Worm (Caenorhabditis elegans) whole organism, young adult: ENCODE data around the gene gmap-3.

Source experiments
- B0035.1 ChIP-seq: sonication (generic microtip); optimal IDR thresholded peaks from 2 replicates; lab custom pipeline; 2016; ENCODE audit warnings: missing genetic modification characterization, mild to moderate bottlenecking, missing compliant biosample characterization, missing genotype, missing genetic modification reagents
- B0261.1 ChIP-seq: sonication (generic microtip); optimal IDR thresholded peaks from 2 replicates; lab custom pipeline; 2016; ENCODE audit warnings: mild to moderate bottlenecking, missing genetic modification characterization, moderate library complexity, missing compliant biosample characterization
- C06A6.2 ChIP-seq: fragments of 200-800 bp; sonication (Bioruptor generic); conservative IDR thresholded peaks from 2 replicates; pipeline ENCODE4 v1.3.6; 2022; ENCODE audit warnings: missing genetic modification characterization, missing compliant biosample characterization
- F10E7.11 ChIP-seq: sonication (generic microtip); optimal IDR thresholded peaks from 2 replicates; lab custom pipeline; 2017; ENCODE audit warnings: mild to moderate bottlenecking, missing genetic modification characterization, moderate library complexity, missing compliant biosample characterization
- F22D6.2 ChIP-seq: sonication (generic microtip); optimal IDR thresholded peaks from 2 replicates; lab custom pipeline; 2016; ENCODE audit warnings: mild to moderate bottlenecking, missing genetic modification characterization, missing compliant biosample characterization
- F33H1.4 ChIP-seq: fragments of 200-800 bp; sonication (Bioruptor generic); IDR thresholded peaks from 2 replicates; pipeline ENCODE4 v1.3.6; 2022; ENCODE audit warnings: missing genetic modification reagents, missing genetic modification characterization, missing compliant biosample characterization
- F37B4.10 ChIP-seq: fragments of 200-800 bp; sonication (Bioruptor generic); IDR thresholded peaks from 2 replicates; pipeline ENCODE4 v1.3.6; 2022; ENCODE audit warnings: missing genetic modification characterization, missing compliant biosample characterization
- F49E8.2 ChIP-seq: sonication (generic microtip); optimal IDR thresholded peaks from 3 replicates; lab custom pipeline; 2017; ENCODE audit warnings: missing genetic modification characterization, mild to moderate bottlenecking, missing compliant biosample characterization, antibody characterized with exemption, moderate library complexity; ENCODE audit not compliant: insufficient read depth
- K11D2.4 ChIP-seq: fragments of 200-800 bp; sonication (Bioruptor generic); IDR thresholded peaks from 2 replicates; pipeline ENCODE4 v1.3.6; 2022; ENCODE audit warnings: missing genetic modification reagents, missing genetic modification characterization, missing compliant biosample characterization
- Y56A3A.18 ChIP-seq: fragments of 200-800 bp; sonication (Bioruptor generic); IDR thresholded peaks from 2 replicates; pipeline ENCODE4 v1.3.6; 2022; ENCODE audit warnings: missing genetic modification reagents, missing genetic modification characterization, missing compliant biosample characterization
- Y95B8A.8 ChIP-seq: fragments of 200-800 bp; sonication (Bioruptor generic); IDR thresholded peaks from 2 replicates; pipeline ENCODE4 v1.3.6; 2022; ENCODE audit warnings: missing genetic modification reagents, missing genetic modification characterization, missing compliant biosample characterization
- ZK185.1 ChIP-seq: sonication (generic microtip); optimal IDR thresholded peaks from 2 replicates; lab custom pipeline; 2016; ENCODE audit warnings: mild to moderate bottlenecking, missing genetic modification characterization, missing compliant biosample characterization; ENCODE audit not compliant: poor library complexity, severe bottlenecking
- atf-7 ChIP-seq: sonication (generic microtip); optimal IDR thresholded peaks from 2 replicates; lab custom pipeline; 2017; ENCODE audit warnings: mild to moderate bottlenecking, missing genetic modification characterization, missing compliant biosample characterization
- cebp-1 ChIP-seq, 2 experiments: fragments of 200-800 bp in 1 of 2; sonication (Bioruptor generic) in 1 of 2; sonication (generic microtip) in 1 of 2; IDR thresholded peaks in 1 of 2; optimal IDR thresholded peaks in 1 of 2; 2 replicates each; pipeline versions ENCODE4 v1.3.6 to Lab custom; 2017 to 2022; ENCODE audit warnings: missing compliant biosample characterization in 2 of 2, missing genetic modification characterization in 2 of 2, mild to moderate bottlenecking in 1 of 2, missing genetic modification reagents in 1 of 2, moderate library complexity in 1 of 2
- cebp-2 ChIP-seq: fragments of 200-800 bp; sonication (Bioruptor generic); IDR thresholded peaks from 2 replicates; pipeline ENCODE4 v1.3.6; 2022; ENCODE audit warnings: missing genetic modification characterization, missing compliant biosample characterization
- ceh-58 ChIP-seq: fragments of 200-800 bp; sonication (Bioruptor generic); IDR thresholded peaks from 2 replicates; pipeline ENCODE4 v1.3.6; 2022; ENCODE audit warnings: missing genetic modification characterization, missing compliant biosample characterization
- chd-7 ChIP-seq: sonication (generic microtip); optimal IDR thresholded peaks from 2 replicates; lab custom pipeline; 2016; ENCODE audit warnings: mild to moderate bottlenecking, missing genetic modification characterization, moderate library complexity, missing compliant biosample characterization
- egl-44 ChIP-seq: fragments of 200-800 bp; sonication (Bioruptor generic); IDR thresholded peaks from 2 replicates; pipeline ENCODE4 v1.3.6; 2022; ENCODE audit warnings: missing genetic modification reagents, missing genetic modification characterization, missing compliant biosample characterization
- egrh-3 ChIP-seq: fragments of 200-800 bp; sonication (Bioruptor generic); IDR thresholded peaks from 2 replicates; pipeline ENCODE4 v1.3.6; 2022; ENCODE audit warnings: missing genetic modification reagents, missing genetic modification characterization, missing compliant biosample characterization
- ekl-4 ChIP-seq: fragments of 200-800 bp; sonication (Bioruptor generic); IDR thresholded peaks from 2 replicates; pipeline ENCODE4 v1.3.6; 2022; ENCODE audit warnings: missing genetic modification reagents, missing genetic modification characterization, missing compliant biosample characterization
- ets-4 ChIP-seq: fragments of 200-800 bp; sonication (Bioruptor generic); optimal IDR thresholded peaks from 2 replicates; lab custom pipeline; 2018; ENCODE audit warnings: mild to moderate bottlenecking, missing genetic modification characterization, missing compliant biosample characterization
- hrde-1 ChIP-seq: sonication (generic microtip); optimal IDR thresholded peaks from 2 replicates; lab custom pipeline; 2016; ENCODE audit warnings: missing genetic modification characterization, mild to moderate bottlenecking, missing compliant biosample characterization, moderate library complexity, missing genotype, missing genetic modification reagents, borderline replicate concordance
- let-607 ChIP-seq, 2 experiments: fragments of 200-800 bp in 1 of 2; sonication (Bioruptor generic) in 1 of 2; sonication (generic microtip) in 1 of 2; optimal IDR thresholded peaks; 2 replicates each; lab custom pipeline; 2016 to 2018; ENCODE audit warnings: mild to moderate bottlenecking in 2 of 2, missing compliant biosample characterization in 2 of 2, missing genetic modification characterization in 2 of 2, moderate library complexity in 2 of 2, missing genotype in 1 of 2
- lin-54 ChIP-seq: fragments of 200-800 bp; sonication (Bioruptor generic); optimal IDR thresholded peaks from 2 replicates; lab custom pipeline; 2018; ENCODE audit warnings: mild to moderate bottlenecking, missing genetic modification characterization, missing compliant biosample characterization
- lsy-27 ChIP-seq: sonication (generic microtip); optimal IDR thresholded peaks from 2 replicates; lab custom pipeline; 2017; ENCODE audit warnings: missing genetic modification characterization, mild to moderate bottlenecking, missing compliant biosample characterization, antibody characterized with exemption, missing genotype, borderline replicate concordance; ENCODE audit not compliant: insufficient read depth
- madf-10 ChIP-seq: sonication (generic microtip); optimal IDR thresholded peaks from 2 replicates; lab custom pipeline; 2016; ENCODE audit warnings: mild to moderate bottlenecking, missing genetic modification characterization, missing compliant biosample characterization
- madf-3 ChIP-seq: fragments of 200-800 bp; sonication (Bioruptor generic); IDR thresholded peaks from 2 replicates; pipeline ENCODE4 v1.3.6; 2022; ENCODE audit warnings: missing genetic modification reagents, missing genetic modification characterization, missing compliant biosample characterization
- mxl-1 ChIP-seq: sonication (generic microtip); optimal IDR thresholded peaks from 2 replicates; lab custom pipeline; 2016; ENCODE audit warnings: missing genetic modification characterization, missing compliant biosample characterization
- nfya-2 ChIP-seq: fragments of 200-800 bp; sonication (Bioruptor generic); IDR thresholded peaks from 2 replicates; pipeline ENCODE4 v1.3.6; 2022; ENCODE audit warnings: missing genetic modification reagents, missing genetic modification characterization, missing compliant biosample characterization
- nhr-120 ChIP-seq: fragments of 200-800 bp; sonication (Bioruptor generic); IDR thresholded peaks from 2 replicates; pipeline ENCODE4 v1.3.6; 2022; ENCODE audit warnings: missing genetic modification characterization, missing compliant biosample characterization
- nhr-80 ChIP-seq: sonication (generic microtip); optimal IDR thresholded peaks from 2 replicates; lab custom pipeline; 2016; ENCODE audit warnings: missing genetic modification characterization, missing compliant biosample characterization
- nhr-90 ChIP-seq: sonication (generic microtip); optimal IDR thresholded peaks from 2 replicates; lab custom pipeline; 2016; ENCODE audit warnings: missing genotype, mild to moderate bottlenecking, missing genetic modification characterization, missing compliant biosample characterization
- repo-1 ChIP-seq: sonication (generic microtip); optimal IDR thresholded peaks from 2 replicates; lab custom pipeline; 2017; ENCODE audit warnings: mild to moderate bottlenecking, missing genetic modification characterization, missing compliant biosample characterization
- snpc-1.1 ChIP-seq: sonication (generic microtip); optimal IDR thresholded peaks from 2 replicates; lab custom pipeline; 2017; ENCODE audit warnings: missing genetic modification characterization, mild to moderate bottlenecking, missing compliant biosample characterization, antibody characterized with exemption, moderate library complexity, missing genotype, missing genetic modification reagents; ENCODE audit not compliant: insufficient read depth
- tbp1 ChIP-seq: fragments of 200-800 bp; sonication (Bioruptor generic); optimal IDR thresholded peaks from 2 replicates; lab custom pipeline; 2018; ENCODE audit warnings: mild to moderate bottlenecking, missing genetic modification characterization, missing compliant biosample characterization
- tbx-9 ChIP-seq: sonication (generic microtip); optimal IDR thresholded peaks from 2 replicates; lab custom pipeline; 2016; ENCODE audit warnings: borderline replicate concordance, missing genetic modification characterization, inconsistent platforms, missing compliant biosample characterization
- tlf-1 ChIP-seq: fragments of 200-800 bp; sonication (Bioruptor generic); optimal IDR thresholded peaks from 2 replicates; lab custom pipeline; 2018; ENCODE audit warnings: mild to moderate bottlenecking, missing genetic modification characterization, missing compliant biosample characterization
- unc-130 ChIP-seq: sonication (generic microtip); optimal IDR thresholded peaks from 2 replicates; lab custom pipeline; 2016; ENCODE audit warnings: missing genetic modification reagents, missing genetic modification characterization, missing compliant biosample characterization
- zim-3 ChIP-seq: sonication (generic microtip); optimal IDR thresholded peaks from 2 replicates; lab custom pipeline; 2017; ENCODE audit warnings: mild to moderate bottlenecking, missing genetic modification characterization, moderate library complexity, missing compliant biosample characterization
- ztf-18 ChIP-seq: sonication (generic microtip); optimal IDR thresholded peaks from 2 replicates; lab custom pipeline; 2016; ENCODE audit warnings: missing genotype, mild to moderate bottlenecking, missing genetic modification characterization, missing compliant biosample characterization
- ztf-28 ChIP-seq: fragments of 200-800 bp; sonication (Bioruptor generic); IDR thresholded peaks from 2 replicates; pipeline ENCODE4 v1.3.6; 2022; ENCODE audit warnings: missing genetic modification reagents, missing genetic modification characterization, missing compliant biosample characterization
- ztf-3 ChIP-seq: fragments of 200-800 bp; sonication (Bioruptor generic); optimal IDR thresholded peaks from 2 replicates; lab custom pipeline; 2018; ENCODE audit warnings: mild to moderate bottlenecking, missing genetic modification characterization, missing compliant biosample characterization

The gmap-3 gene

DNA sequence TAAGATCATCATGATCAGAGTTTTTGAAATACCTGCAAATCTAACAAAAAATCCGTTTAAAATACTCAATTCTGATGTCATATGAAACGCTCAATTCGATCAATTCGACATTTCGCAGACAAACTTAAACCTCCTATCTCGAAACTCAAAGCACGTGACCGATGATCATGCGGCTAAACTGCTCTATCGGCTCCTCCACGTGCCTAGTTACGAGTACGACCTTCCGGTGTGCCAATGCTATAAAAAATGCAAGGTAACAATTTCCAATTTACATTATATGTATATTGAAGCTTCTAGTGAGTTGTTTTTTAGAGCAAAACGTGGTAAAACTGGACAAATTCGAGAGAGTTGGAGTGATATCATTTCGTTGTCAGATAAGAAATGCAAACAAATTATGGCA lies 29.5 kb downstream of the gmap-3 start:
- TF ChIP-seq cebp-1 (GFP tag; IDR thresholded peaks at IDR 0.05; lab: Robert Waterston, UW): no peak
- TF ChIP-seq cebp-1 (tag; optimal IDR thresholded peaks at IDR 0.05; lab: Kevin White, UChicago): peak; percentile 65
- no peak for TF ChIP-seq F49E8.2 (tag; lab: Kevin White, UChicago)
- TF ChIP-seq B0035.1 (tag; lab: Kevin White, UChicago): no peak
- TF ChIP-seq hrde-1 (tag; lab: Kevin White, UChicago): no peak
- no peak for TF ChIP-seq tlf-1
- no peak for TF ChIP-seq chd-7 (tag; lab: Kevin White, UChicago)
- TF ChIP-seq Y56A3A.18 (GFP tag; lab: Robert Waterston, UW): 0 out of 2 replicates have a peak, but pooled peaks have one; percentile 36
- peak; percentile 31 for TF ChIP-seq tbp1 (GFP tag; lab: Kevin White, UChicago)
- TF ChIP-seq let-607 (tag; optimal IDR thresholded peaks at IDR 0.05; lab: Kevin White, UChicago): peak; percentile 86 to 89
- TF ChIP-seq ztf-3 (GFP tag; lab: Kevin White, UChicago): no peak
- TF ChIP-seq lsy-27: no peak
- TF ChIP-seq nhr-120: no peak
- TF ChIP-seq F10E7.11: no peak
- no peak for TF ChIP-seq F33H1.4 (GFP tag; lab: Robert Waterston, UW)
- no peak for TF ChIP-seq egrh-3 (GFP tag; lab: Robert Waterston, UW)
- peak; percentile 48 for TF ChIP-seq nhr-90 (tag; lab: Kevin White, UChicago)
- TF ChIP-seq atf-7 (tag; lab: Kevin White, UChicago): peak; percentile 73
- no peak for TF ChIP-seq C06A6.2 (GFP tag; lab: Robert Waterston, UW)
- no peak for TF ChIP-seq ekl-4
- TF ChIP-seq Y95B8A.8 (GFP tag; lab: Robert Waterston, UW): no peak
- 0 out of 2 replicates have a peak, but pooled peaks have one; percentile 25 for TF ChIP-seq K11D2.4 (GFP tag; lab: Robert Waterston, UW)
- TF ChIP-seq unc-130 (GFP tag; lab: Kevin White, UChicago): no peak
- TF ChIP-seq ZK185.1 (tag; lab: Kevin White, UChicago): no peak
- no peak for TF ChIP-seq repo-1
- TF ChIP-seq nhr-80 (tag; lab: Kevin White, UChicago): peak; percentile 57
- TF ChIP-seq madf-10 (tag; lab: Kevin White, UChicago): peak; percentile 5
- TF ChIP-seq F37B4.10 (GFP tag; lab: Robert Waterston, UW): no peak
- no peak for TF ChIP-seq ceh-58 (GFP tag; lab: Robert Waterston, UW)
- TF ChIP-seq egl-44 (GFP tag; lab: Robert Waterston, UW): 0 out of 2 replicates have a peak, but pooled peaks have one; percentile 12
- peak; percentile 12 for TF ChIP-seq ets-4 (GFP tag; lab: Kevin White, UChicago)
- no peak for TF ChIP-seq B0261.1

DNA sequence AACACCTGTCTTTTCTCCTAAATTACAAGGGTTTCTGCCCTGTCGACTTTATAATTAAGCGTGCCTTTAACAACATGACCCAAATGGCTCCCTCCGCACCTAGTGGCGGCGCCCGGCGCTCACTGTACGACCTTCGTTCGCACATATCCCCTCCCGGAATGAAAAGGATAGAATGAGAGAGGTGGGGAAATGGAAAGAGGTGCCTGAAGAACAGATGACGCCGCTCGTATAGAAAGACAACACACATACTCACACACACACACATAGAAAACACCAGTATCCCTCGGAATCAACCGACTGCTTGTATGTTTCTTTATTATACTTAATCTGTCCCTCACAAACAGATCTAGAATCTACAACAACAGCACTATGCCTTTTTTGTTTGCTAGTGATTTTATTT lies 30.8 kb downstream of the gmap-3 start:
- 0 out of 2 replicates have a peak, but pooled peaks have one; percentile 30 for TF ChIP-seq madf-3 (GFP tag; lab: Robert Waterston, UW)
- TF ChIP-seq nfya-2 (GFP tag; lab: Robert Waterston, UW): no peak

DNA sequence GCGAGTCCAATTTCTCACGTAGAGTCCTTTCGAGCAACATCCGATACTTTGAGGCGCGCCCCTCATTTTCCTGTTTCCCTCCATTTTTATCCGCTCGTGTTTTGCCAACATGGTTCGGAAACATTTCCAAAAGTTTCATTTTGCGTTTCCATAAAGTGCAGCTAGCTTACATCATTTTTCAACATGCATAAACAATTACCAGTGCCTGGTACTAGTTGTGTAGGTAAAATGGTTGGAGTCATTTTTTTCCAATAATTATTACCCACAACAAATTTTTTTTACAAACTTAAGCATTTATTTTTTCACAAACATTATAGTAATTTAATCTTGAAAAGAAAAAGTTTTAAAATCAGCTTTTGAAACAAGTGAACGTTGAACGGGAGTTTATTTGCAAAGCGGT lies 32.0 kb downstream of the gmap-3 start:
- TF ChIP-seq mxl-1 (tag; lab: Kevin White, UChicago): no peak
- TF ChIP-seq ekl-4: no peak
- TF ChIP-seq cebp-2 (GFP tag; lab: Robert Waterston, UW): no peak
- TF ChIP-seq F22D6.2 (tag; lab: Kevin White, UChicago): no peak
- no peak for TF ChIP-seq ztf-28 (GFP tag; lab: Robert Waterston, UW)
- no peak for TF ChIP-seq ztf-18 (tag; lab: Kevin White, UChicago)
- no peak for TF ChIP-seq snpc-1.1 (tag; lab: Kevin White, UChicago)
- TF ChIP-seq zim-3 (tag; lab: Kevin White, UChicago): no peak
- no peak for TF ChIP-seq tbx-9 (tag; lab: Kevin White, UChicago)
- TF ChIP-seq lin-54 (GFP tag; lab: Kevin White, UChicago): no peak
